Worm (Caenorhabditis elegans): ENCODE results near the gene mlh-1.

ce11 chrIII:13527424-13528097, 13.2 kb upstream of the mlh-1 start, which contains the start of gene lron-13:
- TF ChIP-seq sea-1 (GFP tag; conservative IDR thresholded peaks at IDR 0.05) (no peak), F13C5.2 (tag; optimal IDR thresholded peaks at IDR 0.05) (no peak), pes-1 (GFP tag; IDR thresholded peaks at IDR 0.05) (no peak), ceh-13 (GFP tag; optimal IDR thresholded peaks at IDR 0.05) (no peak), ets-7 (tag; optimal IDR thresholded peaks at IDR 0.05) (no peak), ama-1 (optimal IDR thresholded peaks at IDR 0.05) (no peak)

Measured in whole organism, early embryonic.